Fruit fly (Drosophila melanogaster) whole organism, embryonic: ENCODE results near the gene Rh5.

Experiments
- Abd-B ChIP-seq: fragments of 200-800 bp; sonication (Bioruptor generic); optimal IDR thresholded peaks from 2 replicates; lab custom pipeline; 2018; ENCODE audit warnings: missing biosample characterization, mild to moderate bottlenecking, missing genetic modification characterization, moderate library complexity
- Atf3 ChIP-seq: fragments of 200-800 bp; sonication (Bioruptor generic); optimal IDR thresholded peaks from 3 replicates; lab custom pipeline; 2016; ENCODE audit warnings: missing biosample characterization, missing genetic modification characterization
- Bdp1 ChIP-seq: fragments of 200-800 bp; sonication (Bioruptor generic); optimal IDR thresholded peaks from 3 replicates; lab custom pipeline; 2016; ENCODE audit warnings: missing biosample characterization, missing genetic modification characterization
- CG10654 ChIP-seq: fragments of 200-800 bp; sonication (Bioruptor generic); optimal IDR thresholded peaks from 2 replicates; lab custom pipeline; 2016; ENCODE audit warnings: missing biosample characterization, missing genetic modification characterization
- CG11093 ChIP-seq: fragments of 200-800 bp; sonication (Bioruptor generic); IDR thresholded peaks from 3 replicates; pipeline ENCODE4 v1.3.6; 2022; ENCODE audit warnings: missing biosample characterization, missing genetic modification characterization
- CG11456 ChIP-seq: fragments of 200-800 bp; sonication (Bioruptor generic); IDR thresholded peaks from 3 replicates; pipeline ENCODE4 v1.3.6; 2022; ENCODE audit warnings: missing biosample characterization, missing genetic modification characterization
- CG1233 ChIP-seq: fragments of 200-800 bp; sonication (Bioruptor generic); optimal IDR thresholded peaks from 4 replicates; lab custom pipeline; 2018; ENCODE audit warnings: missing biosample characterization, mild to moderate bottlenecking, missing genetic modification characterization
- CG13775 ChIP-seq: fragments of 200-800 bp; sonication (Bioruptor generic); optimal IDR thresholded peaks from 3 replicates; lab custom pipeline; 2017; ENCODE audit warnings: missing biosample characterization, mild to moderate bottlenecking, missing genetic modification characterization
- CG14441 ChIP-seq: fragments of 200-800 bp; sonication (Bioruptor generic); IDR thresholded peaks from 2 replicates; pipeline ENCODE4 v1.3.6; 2022; ENCODE audit warnings: missing biosample characterization, missing genetic modification characterization
- CG14710 ChIP-seq: fragments of 200-800 bp; sonication (Bioruptor generic); optimal IDR thresholded peaks from 3 replicates; lab custom pipeline; 2019; ENCODE audit warnings: missing biosample characterization, mild to moderate bottlenecking, missing genetic modification characterization, moderate library complexity
- CG1529 ChIP-seq: fragments of 200-800 bp; sonication (Bioruptor generic); optimal IDR thresholded peaks from 3 replicates; lab custom pipeline; 2018; ENCODE audit warnings: missing biosample characterization, missing genetic modification characterization
- CG1602 ChIP-seq: fragments of 200-800 bp; sonication (Bioruptor generic); optimal IDR thresholded peaks from 3 replicates; lab custom pipeline; 2016; ENCODE audit warnings: missing biosample characterization, missing genetic modification characterization
- CG1647 ChIP-seq: fragments of 200-800 bp; sonication (Bioruptor generic); optimal IDR thresholded peaks from 3 replicates; lab custom pipeline; 2016; ENCODE audit warnings: missing biosample characterization, missing genetic modification characterization
- CG33557 ChIP-seq: fragments of 200-800 bp; sonication (Bioruptor generic); optimal IDR thresholded peaks from 2 replicates; lab custom pipeline; 2019; ENCODE audit warnings: missing biosample characterization, mild to moderate bottlenecking, missing genetic modification characterization, moderate library complexity
- CG34422 ChIP-seq: fragments of 200-800 bp; sonication (Bioruptor generic); IDR thresholded peaks from 3 replicates; pipeline ENCODE4 v1.3.6; 2022; ENCODE audit warnings: missing biosample characterization, missing genetic modification characterization
- CG4424 ChIP-seq: fragments of 200-800 bp; sonication (Bioruptor generic); optimal IDR thresholded peaks from 3 replicates; lab custom pipeline; 2016; ENCODE audit warnings: missing biosample characterization, missing genetic modification characterization
- CG6254 ChIP-seq: fragments of 200-800 bp; sonication (Bioruptor generic); optimal IDR thresholded peaks from 3 replicates; lab custom pipeline; 2017; ENCODE audit warnings: mild to moderate bottlenecking, missing biosample characterization, missing genetic modification reagents, missing genetic modification characterization
- CG6272 ChIP-seq: fragments of 200-800 bp; sonication (Bioruptor generic); IDR thresholded peaks from 2 replicates; pipeline ENCODE4 v1.3.6; 2022; ENCODE audit warnings: missing biosample characterization, missing genetic modification characterization
- CG6654 ChIP-seq: fragments of 200-800 bp; sonication (Bioruptor generic); optimal IDR thresholded peaks from 2 replicates; lab custom pipeline; 2017; ENCODE audit warnings: missing biosample characterization, mild to moderate bottlenecking, missing genetic modification characterization
- CG6854 ChIP-seq: fragments of 200-800 bp; sonication (Bioruptor generic); optimal IDR thresholded peaks from 3 replicates; lab custom pipeline; 2017; ENCODE audit warnings: missing biosample characterization, mild to moderate bottlenecking, missing genetic modification characterization
- CG7271 ChIP-seq: fragments of 200-800 bp; sonication (Bioruptor generic); optimal IDR thresholded peaks from 2 replicates; lab custom pipeline; 2018; ENCODE audit warnings: missing biosample characterization, mild to moderate bottlenecking, missing genetic modification characterization, moderate library complexity
- Doc3 ChIP-seq: fragments of 200-800 bp; sonication (Bioruptor generic); IDR thresholded peaks from 3 replicates; pipeline ENCODE4 v1.3.6; 2022; ENCODE audit warnings: missing biosample characterization, missing genetic modification characterization; ENCODE audit not compliant: partially characterized antibody
- ERR ChIP-seq: fragments of 200-800 bp; sonication (Bioruptor generic); optimal IDR thresholded peaks from 2 replicates; lab custom pipeline; 2016; ENCODE audit warnings: missing biosample characterization, missing genetic modification characterization
- HLH3B ChIP-seq: fragments of 200-800 bp; sonication (Bioruptor generic); IDR thresholded peaks from 2 replicates; pipeline ENCODE4 v1.3.6; 2022; ENCODE audit warnings: missing biosample characterization, missing genetic modification characterization
- HLH54F ChIP-seq: fragments of 200-800 bp; sonication (Bioruptor generic); optimal IDR thresholded peaks from 3 replicates; lab custom pipeline; 2016; ENCODE audit warnings: missing biosample characterization, missing genetic modification characterization
- HmgZ ChIP-seq: fragments of 200-800 bp; sonication (Bioruptor generic); optimal IDR thresholded peaks from 2 replicates; lab custom pipeline; 2018; ENCODE audit warnings: missing biosample characterization, mild to moderate bottlenecking, missing genetic modification characterization
- Hmx ChIP-seq: fragments of 200-800 bp; sonication (Bioruptor generic); optimal IDR thresholded peaks from 2 replicates; lab custom pipeline; 2016; ENCODE audit warnings: missing biosample characterization, missing genetic modification characterization
- Lhr ChIP-seq: fragments of 200-800 bp; sonication (Bioruptor generic); optimal IDR thresholded peaks from 3 replicates; lab custom pipeline; 2017; ENCODE audit warnings: mild to moderate bottlenecking, missing biosample characterization, missing genetic modification reagents, missing genetic modification characterization
- MTF-1 ChIP-seq: fragments of 200-800 bp; sonication (Bioruptor generic); optimal IDR thresholded peaks from 2 replicates; lab custom pipeline; 2018; ENCODE audit warnings: missing biosample characterization, mild to moderate bottlenecking, missing genetic modification characterization, borderline replicate concordance
- Nf-YC ChIP-seq: fragments of 200-800 bp; optimal IDR thresholded peaks from 3 replicates; lab custom pipeline; 2019; ENCODE audit warnings: missing biosample characterization, mild to moderate bottlenecking, missing genetic modification characterization, moderate library complexity
- Opbp ChIP-seq: fragments of 200-800 bp; sonication (Bioruptor generic); IDR thresholded peaks from 3 replicates; pipeline ENCODE4 v1.3.6; 2022; ENCODE audit warnings: missing biosample characterization, missing genetic modification characterization; ENCODE audit not compliant: partially characterized antibody
- al ChIP-seq: fragments of 200-800 bp; sonication (Bioruptor generic); IDR thresholded peaks from 2 replicates; pipeline ENCODE4 v1.3.6; 2022; ENCODE audit warnings: missing biosample characterization, missing genetic modification characterization
- caup ChIP-seq: fragments of 200-800 bp; sonication (Bioruptor generic); optimal IDR thresholded peaks from 3 replicates; lab custom pipeline; 2017; ENCODE audit warnings: missing biosample characterization, mild to moderate bottlenecking, missing genetic modification characterization, moderate library complexity; ENCODE audit not compliant: severe bottlenecking
- chm ChIP-seq: fragments of 200-800 bp; sonication (Bioruptor generic); IDR thresholded peaks from 2 replicates; pipeline ENCODE4 v1.3.6; 2022; ENCODE audit warnings: missing biosample characterization, missing genetic modification characterization
- crol ChIP-seq: fragments of 200-800 bp; sonication (Bioruptor generic); IDR thresholded peaks from 2 replicates; pipeline ENCODE4 v1.3.6; 2022; ENCODE audit warnings: missing biosample characterization, missing genetic modification characterization
- emc ChIP-seq: fragments of 200-800 bp; sonication (Bioruptor generic); optimal IDR thresholded peaks from 2 replicates; lab custom pipeline; 2016; ENCODE audit warnings: missing biosample characterization, missing genetic modification characterization
- ftz-f1 ChIP-seq: fragments of 200-800 bp; sonication (Bioruptor generic); optimal IDR thresholded peaks from 2 replicates; lab custom pipeline; 2016; ENCODE audit warnings: missing biosample characterization, missing genetic modification characterization
- gcm ChIP-seq: fragments of 200-800 bp; sonication (Bioruptor generic); optimal IDR thresholded peaks from 2 replicates; lab custom pipeline; 2019; ENCODE audit warnings: missing biosample characterization, mild to moderate bottlenecking, missing genetic modification characterization, moderate library complexity
- gcm2 ChIP-seq: fragments of 200-800 bp; sonication (Bioruptor generic); optimal IDR thresholded peaks from 2 replicates; lab custom pipeline; 2016; ENCODE audit warnings: missing biosample characterization, missing genetic modification characterization
- lola ChIP-seq, 3 experiments: fragments of >200 bp in 2 of 3; fragments of 200-800 bp in 1 of 3; sonication (Bioruptor generic) in 1 of 3; optimal IDR thresholded peaks; 2 replicates each; lab custom pipeline; 2017 to 2019; ENCODE audit warnings: missing biosample characterization in 3 of 3, missing genetic modification characterization in 3 of 3, mild to moderate bottlenecking in 1 of 3, moderate library complexity in 1 of 3
- luna ChIP-seq: fragments of 200-800 bp; sonication (Bioruptor generic); optimal IDR thresholded peaks from 2 replicates; lab custom pipeline; 2016; ENCODE audit warnings: missing biosample characterization, missing genetic modification characterization
- odd ChIP-seq: fragments of 200-800 bp; sonication (Bioruptor generic); optimal IDR thresholded peaks from 2 replicates; lab custom pipeline; 2017; ENCODE audit warnings: missing biosample characterization, mild to moderate bottlenecking, missing genetic modification characterization
- pum ChIP-seq: fragments of 200-800 bp; sonication (Bioruptor generic); optimal IDR thresholded peaks from 2 replicates; lab custom pipeline; 2016; ENCODE audit warnings: missing biosample characterization, missing genetic modification characterization
- scrt ChIP-seq: fragments of 200-800 bp; sonication (Bioruptor generic); optimal IDR thresholded peaks from 2 replicates; lab custom pipeline; 2018; ENCODE audit warnings: missing biosample characterization, mild to moderate bottlenecking, missing genetic modification characterization, moderate library complexity
- stc ChIP-seq: fragments of 200-800 bp; sonication (Bioruptor generic); IDR thresholded peaks from 2 replicates; pipeline ENCODE4 v1.3.6; 2022; ENCODE audit warnings: missing biosample characterization, missing genetic modification characterization
- sug ChIP-seq: fragments of 200-800 bp; optimal IDR thresholded peaks from 2 replicates; lab custom pipeline; 2019; ENCODE audit warnings: missing biosample characterization, mild to moderate bottlenecking, missing genetic modification characterization, moderate library complexity
- zfh1 ChIP-seq: fragments of 200-800 bp; sonication (Bioruptor generic); IDR thresholded peaks from 3 replicates; pipeline ENCODE4 v1.3.6; 2022; ENCODE audit warnings: missing biosample characterization, missing genetic modification characterization
- zfh2 ChIP-seq: fragments of 200-800 bp; sonication (Bioruptor generic); optimal IDR thresholded peaks from 2 replicates; lab custom pipeline; 2016; ENCODE audit warnings: missing biosample characterization, missing genetic modification characterization

The Rh5 gene

dm6 chr2L:12011682-12012655 is 4.0 kb downstream of the Rh5 start (continued):
- TF ChIP-seq gcm2 (GFP tag; lab: Kevin White, UChicago), result peak; percentile 48
- TF ChIP-seq CG11093 (GFP tag; lab: Robert Waterston, UW), result peak; percentile 66; the same call in 2 of the 3 replicates
- peak; percentile 30 for TF ChIP-seq emc (GFP tag; lab: Kevin White, UChicago)
- no peak for TF ChIP-seq zfh1 (GFP tag; lab: Robert Waterston, UW)
- no peak for TF ChIP-seq CG11456 (GFP tag; lab: Robert Waterston, UW)
- TF ChIP-seq pum (GFP tag; lab: Kevin White, UChicago), result peak; percentile 59
- peak; percentile 81 for TF ChIP-seq HLH54F
- no peak for TF ChIP-seq HLH3B
- TF ChIP-seq zfh2 (GFP tag; lab: Kevin White, UChicago), result peak; percentile 77
- no peak for TF ChIP-seq Doc3 (GFP tag; lab: Robert Waterston, UW)
- no peak for TF ChIP-seq stc (GFP tag; lab: Robert Waterston, UW)
- TF ChIP-seq CG1529 (GFP tag; lab: Kevin White, UChicago), result peak; percentile 42
- no peak for TF ChIP-seq Hmx (GFP tag; lab: Kevin White, UChicago)
- peak; percentile 99 for TF ChIP-seq ftz-f1
- TF ChIP-seq CG7271 (tag; lab: Kevin White, UChicago), result peak; percentile 30
- peak; percentile 30 for TF ChIP-seq CG13775
- peak; percentile 77 for TF ChIP-seq gcm (GFP tag; lab: Kevin White, UChicago)
- TF ChIP-seq Nf-YC, result peak; percentile 93
- peak; percentile 39 for TF ChIP-seq CG6854
- no peak for TF ChIP-seq al (GFP tag; lab: Robert Waterston, UW)
- TF ChIP-seq HmgZ (tag; lab: Kevin White, UChicago), result peak; percentile 94
- TF ChIP-seq caup, result peak; percentile 81
- TF ChIP-seq Atf3, result peak; percentile 2
- TF ChIP-seq lola (GFP tag; optimal IDR thresholded peaks at IDR 0.05; lab: Kevin White, UChicago), result no peak
- peak; percentile 20 for TF ChIP-seq odd
- TF ChIP-seq luna (GFP tag; lab: Kevin White, UChicago), result no peak
- TF ChIP-seq ERR (GFP tag; lab: Kevin White, UChicago), result peak; percentile 87
- TF ChIP-seq Lhr (GFP tag; lab: Kevin White, UChicago), result peak; percentile 98
- TF ChIP-seq MTF-1 (GFP tag; lab: Kevin White, UChicago), result peak; percentile 86
- TF ChIP-seq CG4424 (GFP tag; lab: Kevin White, UChicago), result peak; percentile 70
- TF ChIP-seq CG1602 (GFP tag; lab: Kevin White, UChicago), result no peak
- peak; percentile 47 for TF ChIP-seq CG1647 (GFP tag; lab: Kevin White, UChicago)
- peak; percentile 100 for TF ChIP-seq sug (tag; lab: Kevin White, UChicago)
- peak; percentile 58 for TF ChIP-seq CG1233 (GFP tag; lab: Kevin White, UChicago)
- TF ChIP-seq CG34422 (GFP tag; lab: Robert Waterston, UW), result no peak
- TF ChIP-seq Bdp1 (GFP tag; lab: Kevin White, UChicago), result peak; percentile 63
- no peak for TF ChIP-seq chm (GFP tag; lab: Robert Waterston, UW)
- TF ChIP-seq scrt (GFP tag; lab: Kevin White, UChicago), result no peak
- no peak for TF ChIP-seq crol (GFP tag; lab: Robert Waterston, UW)
- peak; percentile 59 for TF ChIP-seq CG6254 (GFP tag; lab: Kevin White, UChicago)
- TF ChIP-seq CG14710 (tag; lab: Kevin White, UChicago), result peak; percentile 62
- no peak for TF ChIP-seq CG6654 (GFP tag; lab: Kevin White, UChicago)
- TF ChIP-seq CG33557 (GFP tag; lab: Kevin White, UChicago), result peak; percentile 32
- no peak for TF ChIP-seq Opbp (GFP tag; lab: Robert Waterston, UW)
- peak; percentile 60 for TF ChIP-seq CG10654
- peak; percentile 80 for TF ChIP-seq CG6272
- TF ChIP-seq CG14441 (GFP tag; lab: Robert Waterston, UW), result no peak
- TF ChIP-seq Abd-B (GFP tag; lab: Kevin White, UChicago), result peak; percentile 56
